Worm (Caenorhabditis elegans) whole organism, L2 larva: ENCODE data around the gene fipr-13.

Experiments used
- C34F6.9 ChIP-seq: fragments of 150-350 bp; optimal IDR thresholded peaks from 2 replicates; lab custom pipeline; 2014; ENCODE audit warnings: missing biosample characterization, missing genetic modification characterization
- F13H6.1 ChIP-seq: sonication (generic microtip); optimal IDR thresholded peaks from 2 replicates; lab custom pipeline; 2016; ENCODE audit warnings: missing genetic modification characterization, missing compliant biosample characterization
- R02D3.7 ChIP-seq: fragments of 150-350 bp; optimal IDR thresholded peaks from 2 replicates; lab custom pipeline; 2014; ENCODE audit warnings: missing biosample characterization, missing genetic modification characterization
- Y55F3AM.14 ChIP-seq: fragments of 200-800 bp; sonication (Bioruptor generic); optimal IDR thresholded peaks from 2 replicates; lab custom pipeline; 2018; ENCODE audit warnings: mild to moderate bottlenecking, missing genetic modification characterization, missing compliant biosample characterization
- alr-1 ChIP-seq: fragments of 150-350 bp; optimal IDR thresholded peaks from 2 replicates; lab custom pipeline; 2014; ENCODE audit warnings: missing biosample characterization, missing genetic modification characterization
- aly-2 ChIP-seq: fragments of 150-350 bp; optimal IDR thresholded peaks from 2 replicates; lab custom pipeline; 2014; ENCODE audit warnings: missing biosample characterization, missing genetic modification characterization
- ama-1 ChIP-seq: fragments of 150-350 bp; optimal IDR thresholded peaks from 2 replicates; lab custom pipeline; 2018; ENCODE audit warnings: inconsistent platforms
- blmp-1 ChIP-seq: sonication (generic microtip); optimal IDR thresholded peaks from 2 replicates; lab custom pipeline; 2017; ENCODE audit warnings: missing genetic modification characterization, mild to moderate bottlenecking, missing compliant biosample characterization, antibody characterized with exemption, moderate library complexity; ENCODE audit not compliant: insufficient read depth
- ceh-82 ChIP-seq: fragments of 150-350 bp; optimal IDR thresholded peaks from 2 replicates; lab custom pipeline; 2014; ENCODE audit warnings: missing biosample characterization, missing genetic modification characterization
- crh-2 ChIP-seq: sonication (generic microtip); optimal IDR thresholded peaks from 2 replicates; lab custom pipeline; 2017; ENCODE audit warnings: missing biosample characterization, missing genetic modification characterization
- egl-27 ChIP-seq: sonication (generic microtip); optimal IDR thresholded peaks from 3 replicates; lab custom pipeline; 2017; ENCODE audit warnings: missing biosample characterization, missing genetic modification reagents, missing genetic modification characterization
- elt-1 ChIP-seq: fragments of 150-350 bp; optimal IDR thresholded peaks from 2 replicates; lab custom pipeline; 2014; ENCODE audit warnings: missing biosample characterization, missing genetic modification characterization
- fos-1 ChIP-seq: fragments of 150-350 bp; optimal IDR thresholded peaks from 2 replicates; lab custom pipeline; 2014; ENCODE audit warnings: missing biosample characterization, missing genetic modification characterization
- gmeb-1 ChIP-seq: fragments of 150-350 bp; optimal IDR thresholded peaks from 2 replicates; lab custom pipeline; 2014; ENCODE audit warnings: missing biosample characterization, missing genetic modification characterization
- lin-11 ChIP-seq: fragments of 150-350 bp; sonication (generic microtip); optimal IDR thresholded peaks from 2 replicates; lab custom pipeline; 2014; ENCODE audit warnings: missing biosample characterization, missing genetic modification characterization, inconsistent platforms, mixed read lengths
- lin-13 ChIP-seq: fragments of 150-350 bp; optimal IDR thresholded peaks from 2 replicates; lab custom pipeline; 2014; ENCODE audit warnings: missing biosample characterization, missing genetic modification reagents, missing genetic modification characterization
- lin-39 ChIP-seq: fragments of 150-350 bp; optimal IDR thresholded peaks from 2 replicates; lab custom pipeline; 2014; ENCODE audit warnings: missing biosample characterization, missing genetic modification reagents, missing genetic modification characterization
- lsy-2 ChIP-seq, 2 experiments: fragments of 150-350 bp in 1 of 2; sonication (generic microtip) in 1 of 2; optimal IDR thresholded peaks; 2 replicates each; lab custom pipeline; 2014 to 2017; ENCODE audit warnings: missing biosample characterization in 2 of 2, missing genetic modification characterization in 2 of 2
- mab-5 ChIP-seq: fragments of 150-350 bp; optimal IDR thresholded peaks from 2 replicates; lab custom pipeline; 2014; ENCODE audit warnings: missing biosample characterization, missing genetic modification characterization
- mbf-1 ChIP-seq: sonication (generic microtip); optimal IDR thresholded peaks from 2 replicates; lab custom pipeline; 2017; ENCODE audit warnings: missing biosample characterization, missing genetic modification characterization
- mdl-1 ChIP-seq, 2 experiments: fragments of 150-350 bp in 1 of 2; sonication (generic microtip) in 1 of 2; optimal IDR thresholded peaks; 2 replicates each; lab custom pipeline; 2017; ENCODE audit warnings: missing biosample characterization in 2 of 2, missing genetic modification characterization in 2 of 2
- nhr-10 ChIP-seq: sonication (generic microtip); optimal IDR thresholded peaks from 2 replicates; lab custom pipeline; 2017; ENCODE audit warnings: missing biosample characterization, missing genetic modification characterization
- nhr-11 ChIP-seq: fragments of 150-350 bp; optimal IDR thresholded peaks from 2 replicates; lab custom pipeline; 2014; ENCODE audit warnings: missing biosample characterization, missing genetic modification characterization
- nhr-12 ChIP-seq: fragments of 150-350 bp; optimal IDR thresholded peaks from 2 replicates; lab custom pipeline; 2014; ENCODE audit warnings: missing biosample characterization, missing genetic modification characterization
- nhr-129 ChIP-seq: fragments of 150-350 bp; optimal IDR thresholded peaks from 2 replicates; lab custom pipeline; 2014; ENCODE audit warnings: missing biosample characterization, missing genetic modification characterization
- nhr-21 ChIP-seq: fragments of 150-350 bp; optimal IDR thresholded peaks from 2 replicates; lab custom pipeline; 2014; ENCODE audit warnings: missing biosample characterization, missing genetic modification characterization
- nhr-237 ChIP-seq: fragments of 150-350 bp; optimal IDR thresholded peaks from 2 replicates; lab custom pipeline; 2014; ENCODE audit warnings: missing biosample characterization, missing genetic modification characterization
- nhr-25 ChIP-seq: fragments of 150-350 bp; sonication (generic microtip); optimal IDR thresholded peaks from 3 replicates; lab custom pipeline; 2014; ENCODE audit warnings: missing biosample characterization, missing genetic modification characterization
- nhr-6 ChIP-seq: fragments of 150-350 bp; optimal IDR thresholded peaks from 2 replicates; lab custom pipeline; 2014; ENCODE audit warnings: missing biosample characterization, missing genetic modification characterization
- sem-4 ChIP-seq: fragments of 150-350 bp; optimal IDR thresholded peaks from 2 replicates; lab custom pipeline; 2014; ENCODE audit warnings: missing biosample characterization, missing genetic modification reagents, missing genetic modification characterization
- sma-3 ChIP-seq: sonication (generic microtip); optimal IDR thresholded peaks from 2 replicates; lab custom pipeline; 2016; ENCODE audit warnings: missing genetic modification reagents, missing genetic modification characterization, missing compliant biosample characterization
- sma-9 ChIP-seq, 2 experiments: fragments of 150-350 bp in 1 of 2; sonication (generic microtip) in 1 of 2; optimal IDR thresholded peaks; 2 replicates each; lab custom pipeline; 2014 to 2016; ENCODE audit warnings: missing genetic modification characterization in 2 of 2, mild to moderate bottlenecking in 1 of 2, missing biosample characterization in 1 of 2, missing compliant biosample characterization in 1 of 2, missing genetic modification reagents in 1 of 2, moderate library complexity in 1 of 2
- snpc-4 ChIP-seq: fragments of 150-350 bp; optimal IDR thresholded peaks from 2 replicates; lab custom pipeline; 2014; ENCODE audit warnings: missing biosample characterization, missing genetic modification characterization
- unc-39 ChIP-seq: fragments of 150-350 bp; optimal IDR thresholded peaks from 2 replicates; lab custom pipeline; 2014; ENCODE audit warnings: missing biosample characterization, missing genetic modification characterization
- unc-55 ChIP-seq: fragments of 150-350 bp; sonication (generic microtip); optimal IDR thresholded peaks from 3 replicates; lab custom pipeline; 2014; ENCODE audit warnings: missing biosample characterization, missing genetic modification reagents, missing genetic modification characterization
- unc-62 ChIP-seq: fragments of 150-350 bp; optimal IDR thresholded peaks from 2 replicates; lab custom pipeline; 2014; ENCODE audit warnings: missing biosample characterization, missing genetic modification reagents, missing genetic modification characterization
- zag-1 ChIP-seq: fragments of 150-350 bp; optimal IDR thresholded peaks from 2 replicates; lab custom pipeline; 2014; ENCODE audit warnings: missing biosample characterization, missing genetic modification characterization
- ztf-1 ChIP-seq: fragments of 200-800 bp; sonication (Bioruptor generic); conservative IDR thresholded peaks from 2 replicates; pipeline ENCODE4 v1.3.6; 2022; ENCODE audit warnings: missing genetic modification characterization, missing compliant biosample characterization
- ztf-11 ChIP-seq: sonication (generic microtip); optimal IDR thresholded peaks from 2 replicates; lab custom pipeline; 2017; ENCODE audit warnings: missing biosample characterization, missing genetic modification characterization
- ztf-4 ChIP-seq: fragments of 150-350 bp; optimal IDR thresholded peaks from 2 replicates; lab custom pipeline; 2014; ENCODE audit warnings: missing biosample characterization, missing genetic modification characterization

Gene fipr-13

DNA sequence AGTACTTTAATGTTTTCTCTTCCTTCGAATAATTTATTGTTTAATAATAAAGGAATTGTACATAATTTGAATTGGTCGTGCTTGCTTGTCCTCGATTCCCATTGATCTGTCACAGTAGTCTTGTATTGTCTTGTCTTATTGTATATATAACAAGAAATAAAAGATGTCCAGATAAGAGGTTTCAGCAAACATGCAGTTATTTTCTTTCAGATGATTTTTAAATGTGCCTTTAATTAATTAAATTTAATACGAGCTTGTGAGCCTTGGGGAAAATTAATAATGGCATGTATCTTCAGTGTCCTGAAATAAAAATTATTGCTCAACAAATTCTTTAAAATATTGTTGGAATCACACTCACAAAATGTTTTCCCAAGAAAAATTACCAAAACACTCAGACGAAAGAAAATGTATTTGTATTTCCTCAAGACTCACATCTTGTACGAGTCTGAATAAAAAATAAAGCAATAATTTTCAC is 41.2 kb upstream of the fipr-13 start:
- TF ChIP-seq mab-5 (tag; lab: Kevin White, UChicago) (no peak), ztf-4 (tag; lab: Kevin White, UChicago) (no peak), lin-11 (no peak), nhr-10 (tag; lab: Kevin White, UChicago) (no peak), lsy-2 (tag; optimal IDR thresholded peaks at IDR 0.05; lab: Kevin White, UChicago) (no peak), ama-1 (lab: Kevin White, UChicago) (no peak), ztf-11 (no peak), Y55F3AM.14 (GFP tag; lab: Kevin White, UChicago) (no peak), lin-39 (tag; lab: Kevin White, UChicago) (no peak), nhr-25 (no peak)

DNA sequence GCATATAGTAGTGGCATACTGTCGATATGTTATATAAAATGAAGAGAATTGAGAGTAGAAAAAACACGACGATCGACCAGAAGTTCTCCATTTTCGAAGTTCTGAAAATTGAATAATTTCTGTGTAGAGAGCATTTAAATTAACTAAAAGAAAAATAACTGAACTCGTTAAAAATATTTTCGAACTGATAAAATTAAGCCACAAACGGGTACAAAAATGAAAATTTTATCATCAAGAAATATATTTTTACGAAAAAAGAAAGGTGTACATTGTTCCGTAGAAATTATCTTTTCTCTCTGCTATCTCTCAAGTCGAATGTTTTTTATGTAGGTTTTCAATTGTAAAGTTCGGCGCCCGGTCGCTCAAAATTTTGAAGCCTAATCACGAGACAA is 33.3 kb upstream of the fipr-13 start, which contains the start of gene acl-2:
TSS of gene acl-2 (minus strand) at position 101 of the 392 bp plus-strand sequence.
- no peak for TF ChIP-seq unc-39 (tag; lab: Kevin White, UChicago)
- TF ChIP-seq unc-62, result no peak
- no peak for TF ChIP-seq blmp-1
- TF ChIP-seq elt-1, result no peak
- no peak for TF ChIP-seq nhr-12 (tag; lab: Kevin White, UChicago)
- no peak for TF ChIP-seq zag-1
- no peak for TF ChIP-seq ama-1 (lab: Kevin White, UChicago)
- no peak for TF ChIP-seq nhr-6 (tag; lab: Kevin White, UChicago)
- TF ChIP-seq unc-55 (GFP tag; lab: Kevin White, UChicago), result no peak
- TF ChIP-seq alr-1, result no peak
- TF ChIP-seq ztf-4 (tag; lab: Kevin White, UChicago), result no peak
- no peak for TF ChIP-seq R02D3.7 (tag; lab: Kevin White, UChicago)

DNA sequence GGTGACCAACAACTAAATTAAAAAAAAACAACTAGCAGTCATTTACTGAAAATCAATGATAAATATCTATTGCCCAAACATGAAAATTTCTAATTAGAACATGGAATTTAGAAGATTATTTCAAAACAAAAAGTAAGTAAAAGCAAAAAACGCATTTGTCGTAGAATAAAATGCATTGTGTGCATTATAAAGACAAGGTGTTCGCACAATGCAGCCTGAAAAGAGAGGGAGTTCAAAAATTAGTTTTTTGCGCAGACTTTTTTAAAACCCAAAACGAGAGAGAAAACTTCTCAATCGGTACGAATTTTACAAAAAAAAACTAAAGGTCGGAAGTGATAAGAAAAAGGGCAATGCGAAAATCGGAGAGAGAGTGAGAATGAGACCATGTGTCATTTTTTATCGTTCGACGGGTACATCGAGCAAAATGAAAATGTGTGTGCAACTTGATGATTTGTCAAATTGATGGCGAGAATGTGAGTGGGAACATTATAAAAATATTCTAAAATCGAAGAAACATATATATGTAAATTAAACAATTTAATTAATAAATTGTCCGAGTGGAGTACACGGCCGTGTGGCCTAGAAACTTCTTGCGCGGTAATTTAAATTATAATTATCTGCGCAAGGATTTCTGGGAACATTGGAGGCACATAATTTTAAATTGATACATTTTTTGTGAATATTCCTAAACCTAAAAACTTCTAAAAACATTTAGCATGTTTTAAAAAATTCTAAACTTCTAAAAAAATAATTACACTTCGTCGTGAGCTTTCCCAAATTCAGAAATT is 32.7 kb upstream of the fipr-13 start:
- peak; percentile 11 for TF ChIP-seq lin-13
- peak; percentile 67 for TF ChIP-seq C34F6.9 (tag; lab: Kevin White, UChicago)
- no peak for TF ChIP-seq unc-39 (tag; lab: Kevin White, UChicago)
- peak; percentile 87 for TF ChIP-seq fos-1 (tag; lab: Kevin White, UChicago)
- TF ChIP-seq nhr-21 (tag; lab: Kevin White, UChicago), result peak; percentile 16
- TF ChIP-seq nhr-11 (tag; lab: Kevin White, UChicago), result no peak
- TF ChIP-seq nhr-129 (tag; lab: Kevin White, UChicago), result peak; percentile 52
- no peak for TF ChIP-seq nhr-237 (tag; lab: Kevin White, UChicago)
- peak; percentile 41 for TF ChIP-seq egl-27 (tag; lab: Kevin White, UChicago)
- TF ChIP-seq lsy-2 (tag; optimal IDR thresholded peaks at IDR 0.05; lab: Kevin White, UChicago), result peak; percentile 6 to 70
- peak; percentile 1 for TF ChIP-seq crh-2 (tag; lab: Kevin White, UChicago)
- TF ChIP-seq gmeb-1 (tag; lab: Kevin White, UChicago), result peak; percentile 81
- peak; percentile 46 for TF ChIP-seq sma-9 (GFP tag; optimal IDR thresholded peaks at IDR 0.05; lab: Kevin White, UChicago)
- no peak for TF ChIP-seq sma-9 (tag; optimal IDR thresholded peaks at IDR 0.05; lab: Kevin White, UChicago)
- TF ChIP-seq lin-11, result no peak
- TF ChIP-seq unc-55 (GFP tag; lab: Kevin White, UChicago), result peak; percentile 78
- TF ChIP-seq F13H6.1 (tag; lab: Kevin White, UChicago), result peak; percentile 44

DNA sequence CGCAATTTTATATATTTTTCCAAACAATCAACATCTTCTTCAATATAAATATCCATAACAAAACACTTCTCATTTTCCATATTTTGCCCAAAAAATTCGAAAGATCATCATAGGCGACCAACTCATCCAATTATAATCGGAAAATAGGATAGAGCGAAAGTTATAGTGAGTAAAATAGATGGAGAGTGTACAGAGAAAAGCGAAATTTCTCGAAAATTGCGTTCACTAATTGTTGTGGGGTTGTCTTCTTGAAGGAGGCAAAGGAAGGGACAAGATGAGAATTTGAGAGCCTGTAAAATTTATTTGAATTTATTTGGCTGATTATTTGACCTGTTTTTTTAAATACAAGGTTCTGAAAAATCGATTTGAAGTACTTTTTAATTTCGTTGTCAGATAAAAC is 28.7 kb upstream of the fipr-13 start:
- TF ChIP-seq ceh-82, result no peak
- no peak for TF ChIP-seq alr-1
- TF ChIP-seq R02D3.7 (tag; lab: Kevin White, UChicago), result no peak
- TF ChIP-seq blmp-1, result peak; percentile 32
- peak in 1 of 2 experiments; percentile 17 for TF ChIP-seq lsy-2 (tag; optimal IDR thresholded peaks at IDR 0.05; lab: Kevin White, UChicago)
- no peak for TF ChIP-seq lin-39 (tag; lab: Kevin White, UChicago)
- peak; percentile 55 for TF ChIP-seq nhr-25
- TF ChIP-seq, all 48 proteins: peak for 3

DNA sequence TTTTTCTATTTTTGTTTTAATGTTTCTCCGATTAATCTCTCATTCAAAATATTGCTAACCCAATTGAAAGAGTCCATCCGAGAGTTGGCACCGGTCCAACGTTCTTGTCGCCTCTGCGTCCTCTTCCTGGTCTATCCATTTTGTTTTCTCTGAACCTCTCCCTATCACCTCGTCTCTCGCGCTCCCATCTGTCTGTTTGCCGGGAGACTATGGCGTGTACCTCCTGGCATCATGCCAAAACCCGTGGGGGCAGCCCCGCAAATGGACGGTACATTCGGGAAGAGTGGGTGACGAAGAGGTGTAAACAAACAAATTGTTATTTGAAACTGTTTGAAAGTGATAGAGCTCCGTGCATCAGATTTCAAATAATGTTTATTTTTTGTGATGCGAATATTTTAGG is 28.0 kb upstream of the fipr-13 start, which contains the start of gene T06E8.2:
TSS of gene T06E8.2 (minus strand) at position 139 of the 400 bp plus-strand sequence.
- TF ChIP-seq elt-1 (no peak), sma-3 (GFP tag; lab: Kevin White, UChicago) (peak; percentile 43), F13H6.1 (tag; lab: Kevin White, UChicago) (peak; percentile 85), C34F6.9 (tag; lab: Kevin White, UChicago) (peak; percentile 50), nhr-6 (tag; lab: Kevin White, UChicago) (no peak), alr-1 (no peak), nhr-237 (tag; lab: Kevin White, UChicago) (no peak), egl-27 (tag; lab: Kevin White, UChicago) (peak; percentile 53), ceh-82 (no peak), lsy-2 (tag; optimal IDR thresholded peaks at IDR 0.05; lab: Kevin White, UChicago) (peak in 1 of 2 experiments; percentile 69), sma-9 (GFP tag; optimal IDR thresholded peaks at IDR 0.05; lab: Kevin White, UChicago) (peak; percentile 84), sma-9 (tag; optimal IDR thresholded peaks at IDR 0.05; lab: Kevin White, UChicago) (no peak), zag-1 (no peak), mdl-1 (tag; optimal IDR thresholded peaks at IDR 0.05; lab: Kevin White, UChicago) (no peak), unc-55 (GFP tag; lab: Kevin White, UChicago) (no peak), nhr-129 (tag; lab: Kevin White, UChicago) (peak; percentile 66), gmeb-1 (tag; lab: Kevin White, UChicago) (no peak), nhr-25 (peak; percentile 7), snpc-4 (peak; percentile 33), unc-39 (tag; lab: Kevin White, UChicago) (no peak), sem-4 (tag; lab: Kevin White, UChicago) (peak; percentile 27), ztf-1 (GFP tag; lab: Robert Waterston, UW) (no peak), Y55F3AM.14 (GFP tag; lab: Kevin White, UChicago) (no peak), unc-62 (no peak), aly-2 (tag; lab: Kevin White, UChicago) (no peak), mbf-1 (no peak)
